Worm (Caenorhabditis elegans) whole organism, mixed stage, embryonic: ENCODE measurements around the gene rab-30.

Experiments used
- blmp-1 ChIP-seq: fragments of 150-350 bp; optimal IDR thresholded peaks from 2 replicates; lab custom pipeline; 2014; ENCODE audit warnings: missing biosample characterization, missing genetic modification characterization
- ceh-43 ChIP-seq: fragments of 200-800 bp; sonication (Bioruptor generic); optimal IDR thresholded peaks from 2 replicates; lab custom pipeline; 2018; ENCODE audit warnings: mild to moderate bottlenecking, missing genetic modification characterization, moderate library complexity, missing compliant biosample characterization
- ceh-83 ChIP-seq: fragments of 200-800 bp; sonication (Bioruptor generic); optimal IDR thresholded peaks from 2 replicates; lab custom pipeline; 2018; ENCODE audit warnings: mild to moderate bottlenecking, missing genetic modification characterization, missing compliant biosample characterization
- drap-1 ChIP-seq: fragments of 200-800 bp; sonication (Bioruptor generic); optimal IDR thresholded peaks from 3 replicates; lab custom pipeline; 2018; ENCODE audit warnings: mild to moderate bottlenecking, missing genetic modification characterization, missing compliant biosample characterization
- elt-1 ChIP-seq: sonication (generic microtip); optimal IDR thresholded peaks from 2 replicates; lab custom pipeline; 2017; ENCODE audit warnings: missing genetic modification characterization, mild to moderate bottlenecking, missing compliant biosample characterization, antibody characterized with exemption, moderate library complexity, borderline replicate concordance; ENCODE audit not compliant: insufficient read depth
- hlh-1 ChIP-seq: fragments of 150-350 bp; optimal IDR thresholded peaks from 2 replicates; lab custom pipeline; 2014; ENCODE audit warnings: missing biosample characterization, missing genetic modification reagents, missing genetic modification characterization
- lsy-2 ChIP-seq: fragments of 150-350 bp; optimal IDR thresholded peaks from 2 replicates; lab custom pipeline; 2014; ENCODE audit warnings: missing biosample characterization, missing genetic modification characterization
- mab-5 ChIP-seq: fragments of 150-350 bp; optimal IDR thresholded peaks from 2 replicates; lab custom pipeline; 2014; ENCODE audit warnings: missing biosample characterization, missing genetic modification characterization
- mep-1 ChIP-seq: fragments of 150-350 bp; optimal IDR thresholded peaks from 2 replicates; lab custom pipeline; 2017; ENCODE audit warnings: missing biosample characterization, missing genetic modification reagents, missing genetic modification characterization, inconsistent platforms
- mls-2 ChIP-seq: sonication (generic microtip); optimal IDR thresholded peaks from 2 replicates; lab custom pipeline; 2016; ENCODE audit warnings: mild to moderate bottlenecking, missing genetic modification characterization, moderate library complexity, missing compliant biosample characterization
- nhr-12 ChIP-seq: fragments of 150-350 bp; optimal IDR thresholded peaks from 2 replicates; lab custom pipeline; 2014; ENCODE audit warnings: missing biosample characterization, missing genetic modification characterization
- sem-2 ChIP-seq: fragments of 200-800 bp; sonication (Bioruptor generic); optimal IDR thresholded peaks from 2 replicates; lab custom pipeline; 2018; ENCODE audit warnings: mild to moderate bottlenecking, missing genetic modification characterization, missing compliant biosample characterization
- snpc-4 ChIP-seq: fragments of 150-350 bp; optimal IDR thresholded peaks from 2 replicates; lab custom pipeline; 2014; ENCODE audit warnings: missing biosample characterization, missing genetic modification characterization
- unc-39 ChIP-seq: fragments of 150-350 bp; optimal IDR thresholded peaks from 2 replicates; lab custom pipeline; 2014; ENCODE audit warnings: missing biosample characterization, missing genetic modification characterization

Gene rab-30

DNA sequence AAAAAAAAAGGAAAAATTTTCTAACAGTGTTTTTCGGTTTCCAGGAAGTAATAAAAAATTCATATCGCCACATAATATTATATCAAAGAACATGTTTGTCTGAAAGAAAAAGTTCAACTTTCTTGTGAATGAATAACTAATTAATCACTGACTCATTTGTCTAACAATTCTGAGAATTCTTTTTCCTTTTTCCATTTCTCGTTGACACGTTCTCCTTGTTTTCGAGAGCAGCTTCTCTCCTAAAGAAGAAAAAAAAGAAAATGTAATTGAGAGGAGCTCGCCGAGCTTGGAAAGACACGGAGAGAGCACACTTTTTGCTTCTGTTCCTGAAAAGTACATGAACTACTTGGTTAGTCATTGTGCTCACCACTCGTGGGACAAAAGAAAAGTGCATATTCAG, 47.8 kb downstream of the rab-30 start:
- TF ChIP-seq unc-39 (tag; lab: Kevin White, UChicago) (no peak), mep-1 (tag; lab: Kevin White, UChicago) (no peak), nhr-12 (tag; lab: Kevin White, UChicago) (no peak)

DNA sequence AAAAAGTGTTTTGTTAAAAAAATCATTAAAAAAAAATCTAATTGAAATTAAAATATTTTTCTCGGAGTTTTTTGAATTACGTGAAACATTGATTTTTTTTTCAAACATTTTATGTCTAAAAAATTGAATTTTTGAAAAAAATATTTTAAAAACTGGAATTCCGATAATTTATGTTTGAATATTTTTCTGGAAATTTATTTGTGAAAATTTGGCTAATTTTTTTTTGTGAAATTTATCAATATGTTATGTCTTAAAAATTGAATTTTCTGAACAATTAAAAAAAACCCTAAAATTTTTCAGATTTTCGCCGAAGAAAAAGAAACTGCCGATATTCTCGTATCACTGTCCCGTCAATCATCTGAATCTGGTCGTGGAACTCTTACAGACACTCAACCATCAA, 51.9 kb downstream of the rab-30 start, which contains the start of gene Y39A1A.24:
TSS of gene Y39A1A.24 (plus strand) at position 301 of the 400 bp plus-strand sequence.
- TF ChIP-seq ceh-83 (GFP tag; lab: Kevin White, UChicago) (no peak), nhr-12 (tag; lab: Kevin White, UChicago) (no peak), drap-1 (GFP tag; lab: Kevin White, UChicago) (no peak), lsy-2 (no peak), ceh-43 (GFP tag; lab: Kevin White, UChicago) (no peak)

DNA sequence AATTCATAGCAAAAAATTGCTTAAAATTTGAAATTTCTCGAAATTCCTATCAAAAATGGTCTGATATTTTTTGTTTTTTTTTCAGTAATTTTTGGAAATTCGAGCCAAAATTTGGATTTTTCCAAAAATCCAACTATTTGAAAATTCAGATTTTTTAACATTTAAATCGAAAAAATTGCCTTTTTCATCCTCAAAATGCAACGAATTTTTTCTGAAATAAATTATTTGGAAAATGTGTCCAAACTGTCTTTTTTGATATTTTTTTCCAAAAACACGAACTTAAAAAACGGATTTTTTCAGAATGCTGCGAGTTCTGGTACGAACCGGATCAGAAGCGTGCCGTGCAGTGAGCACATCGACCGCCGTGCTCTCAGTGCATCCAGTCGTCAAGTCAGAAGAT, 54.8 kb downstream of the rab-30 start, which contains the start of gene mrpl-22:
TSS of gene mrpl-22 (plus strand) at position 301 of the 400 bp plus-strand sequence.
- TF ChIP-seq mls-2 (tag; lab: Kevin White, UChicago) (no peak), sem-2 (GFP tag; lab: Kevin White, UChicago) (no peak), blmp-1 (no peak), mab-5 (tag; lab: Kevin White, UChicago) (no peak), elt-1 (tag; lab: Kevin White, UChicago) (no peak), hlh-1 (tag; lab: Kevin White, UChicago) (no peak), snpc-4 (no peak)
